Fruit fly (Drosophila melanogaster) whole organism, embryonic: ENCODE data around the gene Plzf.

ENCODE experiments used
- Adf1 ChIP-seq: fragments of 200-800 bp; sonication (Bioruptor generic); IDR thresholded peaks from 2 replicates; pipeline ENCODE4 v1.3.6; 2022; ENCODE audit warnings: missing biosample characterization, missing genetic modification characterization
- Atf6 ChIP-seq: fragments of 200-800 bp; sonication (Bioruptor generic); IDR thresholded peaks from 2 replicates; pipeline ENCODE4 v1.3.6; 2022; ENCODE audit warnings: missing biosample characterization, missing genetic modification characterization
- CG10274 ChIP-seq: fragments of 200-800 bp; sonication (Bioruptor generic); optimal IDR thresholded peaks from 3 replicates; lab custom pipeline; 2017; ENCODE audit warnings: missing biosample characterization, mild to moderate bottlenecking, missing genetic modification characterization
- CG10654 ChIP-seq: fragments of 200-800 bp; sonication (Bioruptor generic); optimal IDR thresholded peaks from 2 replicates; lab custom pipeline; 2016; ENCODE audit warnings: missing biosample characterization, missing genetic modification characterization
- CG11504 ChIP-seq: fragments of 200-800 bp; sonication (Bioruptor generic); optimal IDR thresholded peaks from 3 replicates; lab custom pipeline; 2019; ENCODE audit warnings: missing biosample characterization, mild to moderate bottlenecking, missing genetic modification characterization, moderate library complexity
- CG13775 ChIP-seq: fragments of 200-800 bp; sonication (Bioruptor generic); optimal IDR thresholded peaks from 3 replicates; lab custom pipeline; 2017; ENCODE audit warnings: missing biosample characterization, mild to moderate bottlenecking, missing genetic modification characterization
- CG15011 ChIP-seq: fragments of 200-800 bp; sonication (Bioruptor generic); optimal IDR thresholded peaks from 3 replicates; lab custom pipeline; 2018; ENCODE audit warnings: missing biosample characterization, mild to moderate bottlenecking, missing genetic modification characterization
- CG15269 ChIP-seq: fragments of 200-800 bp; sonication (Bioruptor generic); optimal IDR thresholded peaks from 2 replicates; lab custom pipeline; 2018; ENCODE audit warnings: missing biosample characterization, mild to moderate bottlenecking, missing genetic modification characterization, moderate library complexity
- CG15514 ChIP-seq: fragments of 200-800 bp; sonication (Bioruptor generic); optimal IDR thresholded peaks from 3 replicates; lab custom pipeline; 2017; ENCODE audit warnings: missing biosample characterization, missing genetic modification characterization, mild to moderate bottlenecking, moderate library complexity, missing genetic modification reagents
- CG1792 ChIP-seq: fragments of 200-800 bp; sonication (Bioruptor generic); optimal IDR thresholded peaks from 2 replicates; lab custom pipeline; 2016; ENCODE audit warnings: missing biosample characterization, missing genetic modification characterization
- CG2678 ChIP-seq: fragments of 200-800 bp; sonication (Bioruptor generic); optimal IDR thresholded peaks from 3 replicates; lab custom pipeline; 2019; ENCODE audit warnings: missing biosample characterization, mild to moderate bottlenecking, missing genetic modification characterization, moderate library complexity
- CG31441 ChIP-seq: fragments of 200-800 bp; sonication (Bioruptor generic); IDR thresholded peaks from 2 replicates; pipeline ENCODE4 v1.3.6; 2022; ENCODE audit warnings: missing biosample characterization, missing genetic modification characterization
- CG32772 ChIP-seq: fragments of 200-800 bp; sonication (Bioruptor generic); IDR thresholded peaks from 2 replicates; pipeline ENCODE4 v1.3.6; 2022; ENCODE audit warnings: missing biosample characterization, missing genetic modification characterization
- CG3726 ChIP-seq: fragments of 200-800 bp; sonication (Bioruptor generic); IDR thresholded peaks from 3 replicates; pipeline ENCODE4, ENCODE4 v1.3.6; 2022; ENCODE audit warnings: missing biosample characterization, missing genetic modification characterization
- CG6175 ChIP-seq: fragments of 200-800 bp; sonication (Bioruptor generic); IDR thresholded peaks from 3 replicates; pipeline ENCODE4 v1.3.6; 2022; ENCODE audit warnings: missing biosample characterization, missing genetic modification characterization
- CG7372 ChIP-seq: fragments of 200-800 bp; sonication (Bioruptor generic); IDR thresholded peaks from 2 replicates; pipeline ENCODE4 v1.3.6; 2022; ENCODE audit warnings: missing biosample characterization, missing genetic modification characterization
- CG7987 ChIP-seq: fragments of 200-800 bp; sonication (Bioruptor generic); optimal IDR thresholded peaks from 2 replicates; lab custom pipeline; 2018; ENCODE audit warnings: missing biosample characterization, mild to moderate bottlenecking, missing genetic modification characterization, moderate library complexity
- CG9932 ChIP-seq: fragments of 200-800 bp; sonication (Bioruptor generic); IDR thresholded peaks from 2 replicates; pipeline ENCODE4 v1.3.6; 2022; ENCODE audit warnings: missing biosample characterization, missing genetic modification characterization
- Dad ChIP-seq: fragments of 200-800 bp; sonication (Bioruptor generic); optimal IDR thresholded peaks from 3 replicates; lab custom pipeline; 2016; ENCODE audit warnings: missing biosample characterization, missing genetic modification characterization
- E2f1 ChIP-seq: fragments of 200-800 bp; sonication (Bioruptor generic); IDR thresholded peaks from 2 replicates; pipeline ENCODE4 v1.3.6; 2022; ENCODE audit warnings: missing biosample characterization, missing genetic modification characterization
- Fer1 ChIP-seq: fragments of 200-800 bp; sonication (Bioruptor generic); optimal IDR thresholded peaks from 2 replicates; lab custom pipeline; 2017; ENCODE audit warnings: missing biosample characterization, mild to moderate bottlenecking, missing genetic modification characterization
- HHEX ChIP-seq: fragments of 200-800 bp; sonication (Bioruptor generic); optimal IDR thresholded peaks from 3 replicates; lab custom pipeline; 2017; ENCODE audit warnings: missing biosample characterization, mild to moderate bottlenecking, missing genetic modification characterization, missing genetic modification reagents
- Nf-YC ChIP-seq: fragments of 200-800 bp; optimal IDR thresholded peaks from 3 replicates; lab custom pipeline; 2019; ENCODE audit warnings: missing biosample characterization, mild to moderate bottlenecking, missing genetic modification characterization, moderate library complexity
- PHDP ChIP-seq: fragments of 200-800 bp; sonication (Bioruptor generic); optimal IDR thresholded peaks from 3 replicates; lab custom pipeline; 2018; ENCODE audit warnings: missing biosample characterization, mild to moderate bottlenecking, missing genetic modification characterization, moderate library complexity
- Sry-β ChIP-seq: fragments of 200-800 bp; sonication (Bioruptor generic); optimal IDR thresholded peaks from 2 replicates; lab custom pipeline; 2018; ENCODE audit warnings: missing biosample characterization, mild to moderate bottlenecking, missing genetic modification characterization, moderate library complexity
- ac ChIP-seq: fragments of 200-800 bp; sonication (Bioruptor generic); optimal IDR thresholded peaks from 3 replicates; lab custom pipeline; 2017; ENCODE audit warnings: missing biosample characterization, mild to moderate bottlenecking, missing genetic modification characterization
- dm ChIP-seq: fragments of 200-800 bp; sonication (Bioruptor generic); optimal IDR thresholded peaks from 3 replicates; lab custom pipeline; 2016; ENCODE audit warnings: missing biosample characterization, missing genetic modification characterization
- fru ChIP-seq: fragments of >200 bp; optimal IDR thresholded peaks from 2 replicates; lab custom pipeline; 2017
- hkb ChIP-seq, 2 experiments: fragments of 200-800 bp in 1 of 2; fragments of >200 bp in 1 of 2; sonication (Bioruptor generic) in 1 of 2; IDR thresholded peaks in 1 of 2; optimal IDR thresholded peaks in 1 of 2; 2 replicates each; pipeline versions ENCODE4 v1.3.6 to Lab custom; 2017 to 2022; ENCODE audit warnings: missing biosample characterization in 1 of 2, missing genetic modification characterization in 1 of 2
- klu ChIP-seq: fragments of 200-800 bp; sonication (Bioruptor generic); IDR thresholded peaks from 2 replicates; pipeline ENCODE4 v1.3.6; 2022; ENCODE audit warnings: missing biosample characterization, missing genetic modification characterization
- lab ChIP-seq: fragments of 200-800 bp; sonication (Bioruptor generic); optimal IDR thresholded peaks from 3 replicates; lab custom pipeline; 2017; ENCODE audit warnings: missing biosample characterization, missing genetic modification characterization, mild to moderate bottlenecking, moderate library complexity, missing genetic modification reagents
- lov ChIP-seq, 2 experiments: fragments of 200-800 bp in 1 of 2; fragments of >200 bp in 1 of 2; sonication (Bioruptor generic) in 1 of 2; IDR thresholded peaks in 1 of 2; optimal IDR thresholded peaks in 1 of 2; 2 replicates in 1 of 2; 3 replicates in 1 of 2; pipeline versions ENCODE4 v1.3.6 to Lab custom; 2017 to 2022; ENCODE audit warnings: missing biosample characterization in 1 of 2, missing genetic modification characterization in 1 of 2
- luna ChIP-seq: fragments of 200-800 bp; sonication (Bioruptor generic); optimal IDR thresholded peaks from 2 replicates; lab custom pipeline; 2016; ENCODE audit warnings: missing biosample characterization, missing genetic modification characterization
- nom ChIP-seq: fragments of 200-800 bp; sonication (Bioruptor generic); optimal IDR thresholded peaks from 2 replicates; lab custom pipeline; 2017; ENCODE audit warnings: missing biosample characterization, missing genetic modification characterization, mild to moderate bottlenecking, moderate library complexity, missing genetic modification reagents
- oc ChIP-seq: fragments of 200-800 bp; sonication (Bioruptor generic); optimal IDR thresholded peaks from 2 replicates; lab custom pipeline; 2018; ENCODE audit warnings: missing biosample characterization, mild to moderate bottlenecking, missing genetic modification characterization, moderate library complexity
- org-1 ChIP-seq: fragments of 200-800 bp; sonication (Bioruptor generic); optimal IDR thresholded peaks from 2 replicates; lab custom pipeline; 2017; ENCODE audit warnings: missing biosample characterization, missing genetic modification characterization
- pan ChIP-seq, 4 experiments: fragments of >200 bp in 3 of 4; fragments of 200-800 bp in 1 of 4; sonication (Bioruptor generic) in 1 of 4; optimal IDR thresholded peaks in 3 of 4; IDR thresholded peaks in 1 of 4; 2 replicates each; pipeline versions ENCODE4 v1.3.6 to Lab custom; 2017 to 2022; ENCODE audit warnings: missing biosample characterization in 2 of 4, missing genetic modification characterization in 2 of 4, mixed read lengths in 1 of 4
- pum ChIP-seq: fragments of 200-800 bp; sonication (Bioruptor generic); optimal IDR thresholded peaks from 2 replicates; lab custom pipeline; 2016; ENCODE audit warnings: missing biosample characterization, missing genetic modification characterization
- pzg ChIP-seq: fragments of 200-800 bp; sonication (Bioruptor generic); optimal IDR thresholded peaks from 3 replicates; lab custom pipeline; 2018; ENCODE audit warnings: missing biosample characterization, mild to moderate bottlenecking, missing genetic modification characterization, moderate library complexity
- sens ChIP-seq: fragments of 200-800 bp; sonication (Bioruptor generic); peaks from one replicate; lab custom pipeline; 2016; ENCODE audit warnings: missing biosample characterization, missing genetic modification characterization
- slbo ChIP-seq: fragments of 200-800 bp; sonication (Bioruptor generic); IDR thresholded peaks from 2 replicates; pipeline ENCODE4 v1.3.6; 2022; ENCODE audit warnings: missing biosample characterization, missing genetic modification characterization
- sob ChIP-seq: fragments of 200-800 bp; sonication (Bioruptor generic); IDR thresholded peaks from 2 replicates; pipeline ENCODE4 v1.3.6; 2022; ENCODE audit warnings: missing biosample characterization, missing genetic modification characterization
- tap ChIP-seq: fragments of 200-800 bp; optimal IDR thresholded peaks from 3 replicates; lab custom pipeline; 2019; ENCODE audit warnings: missing biosample characterization, mild to moderate bottlenecking, missing genetic modification characterization, moderate library complexity
- trem ChIP-seq: fragments of 200-800 bp; optimal IDR thresholded peaks from 3 replicates; lab custom pipeline; 2019; ENCODE audit warnings: missing biosample characterization, mild to moderate bottlenecking, missing genetic modification characterization, moderate library complexity
- unpg ChIP-seq: fragments of 200-800 bp; sonication (Bioruptor generic); optimal IDR thresholded peaks from 3 replicates; lab custom pipeline; 2018; ENCODE audit warnings: missing biosample characterization, mild to moderate bottlenecking, missing genetic modification characterization, moderate library complexity
- vvl ChIP-seq: fragments of 200-800 bp; sonication (Bioruptor generic); IDR thresholded peaks from 2 replicates; pipeline ENCODE4 v1.3.6; 2022; ENCODE audit warnings: missing biosample characterization, missing genetic modification characterization

Plzf gene

DNA sequence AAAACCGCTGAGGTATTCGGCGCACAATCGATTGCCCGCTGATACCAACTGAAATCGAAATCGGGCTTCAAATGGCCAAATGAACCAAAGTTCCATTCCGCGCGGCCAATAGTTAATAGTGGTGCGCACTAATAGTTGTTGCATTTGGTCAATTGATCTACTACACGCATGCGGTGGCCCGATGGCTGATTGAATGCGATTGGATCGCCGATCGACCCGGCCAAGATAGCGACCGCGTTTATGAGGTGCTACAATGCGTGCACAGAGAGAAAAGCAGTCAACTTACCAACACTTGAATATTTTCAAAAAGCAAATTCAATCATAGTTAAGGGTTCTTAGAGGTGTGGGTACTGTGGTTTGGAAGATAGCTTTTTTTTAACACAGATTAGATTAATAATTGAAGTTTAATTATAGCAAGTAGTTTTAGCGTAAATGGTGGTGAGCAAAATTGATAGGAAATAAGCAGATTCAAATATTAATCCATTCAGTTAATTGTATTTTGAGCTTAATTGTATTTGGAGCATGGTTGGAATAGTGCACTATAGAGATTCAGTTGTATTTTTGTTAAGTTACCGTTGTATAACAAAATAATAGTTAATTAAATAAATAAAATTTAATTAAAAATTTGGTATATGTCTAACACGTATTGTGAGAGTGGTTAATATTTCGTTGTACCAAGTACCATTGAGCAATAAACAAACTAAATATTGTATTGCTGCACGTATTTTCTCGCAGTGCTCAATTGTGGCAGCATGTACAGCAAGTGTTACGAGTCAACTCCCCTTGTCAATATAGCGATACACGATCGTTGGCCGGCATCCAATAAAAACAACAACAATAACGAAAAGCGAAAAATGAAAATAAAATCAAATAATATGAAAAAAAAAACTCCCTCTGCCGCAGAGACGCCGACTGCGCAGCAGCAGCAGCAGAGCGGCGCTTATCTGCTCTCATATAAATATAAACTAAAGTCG lies 22.0 kb downstream of the Plzf start (continued):
- TF ChIP-seq fru (lab: Kevin White, UChicago) (no peak), sens (GFP tag; lab: Kevin White, UChicago) (peak; percentile 68), CG11504 (tag; lab: Kevin White, UChicago) (peak; percentile 72), pzg (peak; percentile 3), Dad (GFP tag; lab: Kevin White, UChicago) (no peak), hkb (optimal IDR thresholded peaks at IDR 0.05; lab: Kevin White, UChicago) (no peak), hkb (GFP tag; IDR thresholded peaks at IDR 0.05; lab: Robert Waterston, UW) (0 out of 2 replicates have a peak, but pooled peaks have one; percentile 21), CG15011 (GFP tag; lab: Kevin White, UChicago) (no peak), Atf6 (0 out of 2 replicates have a peak, but pooled peaks have one; percentile 7), vvl (GFP tag; lab: Robert Waterston, UW) (no peak; the same call in 1 of the 2 replicates), CG13775 (GFP tag; lab: Kevin White, UChicago) (peak; percentile 72), CG32772 (GFP tag; lab: Robert Waterston, UW) (peak; percentile 27), dm (GFP tag; lab: Kevin White, UChicago) (peak; percentile 35), Sry-β (GFP tag; lab: Kevin White, UChicago) (peak; percentile 8), CG2678 (tag; lab: Kevin White, UChicago) (peak; percentile 71), klu (0 out of 2 replicates have a peak, but pooled peaks have one; percentile 13), CG15514 (GFP tag; lab: Kevin White, UChicago) (peak; percentile 95), Adf1 (GFP tag; lab: Robert Waterston, UW) (peak; percentile 97), CG3726 (GFP tag; lab: Robert Waterston, UW) (0 out of 3 replicates have a peak, but pooled peaks have one; percentile 47), CG7372 (GFP tag; lab: Robert Waterston, UW) (no peak), luna (no peak), CG1792 (GFP tag; lab: Kevin White, UChicago) (no peak), Nf-YC (tag; lab: Kevin White, UChicago) (peak; percentile 52), oc (tag; lab: Kevin White, UChicago) (peak; percentile 36), trem (tag; lab: Kevin White, UChicago) (peak; percentile 5), CG9932 (GFP tag; lab: Robert Waterston, UW) (no peak), Fer1 (GFP tag; lab: Kevin White, UChicago) (no peak)

dm6 chr2L:12025505-12025904 lies 23.2 kb downstream of the Plzf start:
- TF ChIP-seq PHDP (tag; lab: Kevin White, UChicago) (peak; percentile 4), CG7987 (peak; percentile 22), sob (GFP tag; lab: Robert Waterston, UW) (0 out of 2 replicates have a peak, but pooled peaks have one; percentile 31), CG15269 (tag; lab: Kevin White, UChicago) (peak; percentile 32), CG10654 (no peak), HHEX (GFP tag; lab: Kevin White, UChicago) (peak; percentile 21), pan (optimal IDR thresholded peaks at IDR 0.05; lab: Kevin White, UChicago) (no peak), pan (GFP tag; optimal IDR thresholded peaks at IDR 0.05 in 1 of 2, IDR thresholded peaks at IDR 0.05 in 1 of 2) (peak in 1 of 2 experiments; percentile 49), pum (GFP tag; lab: Kevin White, UChicago) (no peak), tap (tag; lab: Kevin White, UChicago) (peak; percentile 3), unpg (GFP tag; lab: Kevin White, UChicago) (peak; percentile 8), ac (GFP tag; lab: Kevin White, UChicago) (no peak), org-1 (GFP tag; lab: Kevin White, UChicago) (peak; percentile 14), E2f1 (GFP tag; lab: Robert Waterston, UW) (0 out of 2 replicates have a peak, but pooled peaks have one; percentile 9), slbo (GFP tag; lab: Robert Waterston, UW) (peak; percentile 38; the same call in 1 of the 2 replicates), lab (peak; percentile 51), nom (GFP tag; lab: Kevin White, UChicago) (peak; percentile 46), CG31441 (GFP tag; lab: Robert Waterston, UW) (0 out of 2 replicates have a peak, but pooled peaks have one; percentile 18), CG10274 (GFP tag; lab: Kevin White, UChicago) (peak; percentile 98), CG6175 (GFP tag; lab: Robert Waterston, UW) (no peak), lov (optimal IDR thresholded peaks at IDR 0.05; lab: Kevin White, UChicago) (no peak), lov (GFP tag; IDR thresholded peaks at IDR 0.05; lab: Robert Waterston, UW) (0 out of 3 replicates have a peak, but pooled peaks have one; percentile 45)
